Worm (Caenorhabditis elegans) whole organism, L2 larva: ENCODE data around the gene ZC204.12.

Source experiments
- C34F6.9 ChIP-seq: fragments of 150-350 bp; optimal IDR thresholded peaks from 2 replicates; lab custom pipeline; 2014; ENCODE audit warnings: missing biosample characterization, missing genetic modification characterization
- F13H6.1 ChIP-seq: sonication (generic microtip); optimal IDR thresholded peaks from 2 replicates; lab custom pipeline; 2016; ENCODE audit warnings: missing genetic modification characterization, missing compliant biosample characterization
- Y55F3AM.14 ChIP-seq: fragments of 200-800 bp; sonication (Bioruptor generic); optimal IDR thresholded peaks from 2 replicates; lab custom pipeline; 2018; ENCODE audit warnings: mild to moderate bottlenecking, missing genetic modification characterization, missing compliant biosample characterization
- ZK546.5 ChIP-seq: sonication (generic microtip); optimal IDR thresholded peaks from 2 replicates; lab custom pipeline; 2017; ENCODE audit warnings: missing biosample characterization, missing genetic modification characterization
- alr-1 ChIP-seq: fragments of 150-350 bp; optimal IDR thresholded peaks from 2 replicates; lab custom pipeline; 2014; ENCODE audit warnings: missing biosample characterization, missing genetic modification characterization
- blmp-1 ChIP-seq: sonication (generic microtip); optimal IDR thresholded peaks from 2 replicates; lab custom pipeline; 2017; ENCODE audit warnings: missing genetic modification characterization, mild to moderate bottlenecking, missing compliant biosample characterization, antibody characterized with exemption, moderate library complexity; ENCODE audit not compliant: insufficient read depth
- ceh-16 ChIP-seq: fragments of 150-350 bp; optimal IDR thresholded peaks from 2 replicates; lab custom pipeline; 2014; ENCODE audit warnings: missing biosample characterization, missing genetic modification characterization
- ceh-82 ChIP-seq: fragments of 150-350 bp; optimal IDR thresholded peaks from 2 replicates; lab custom pipeline; 2014; ENCODE audit warnings: missing biosample characterization, missing genetic modification characterization
- crh-2 ChIP-seq: sonication (generic microtip); optimal IDR thresholded peaks from 2 replicates; lab custom pipeline; 2017; ENCODE audit warnings: missing biosample characterization, missing genetic modification characterization
- dmd-4 ChIP-seq: sonication (generic microtip); optimal IDR thresholded peaks from 2 replicates; lab custom pipeline; 2017; ENCODE audit warnings: missing biosample characterization, missing genetic modification characterization
- egl-27 ChIP-seq: sonication (generic microtip); optimal IDR thresholded peaks from 3 replicates; lab custom pipeline; 2017; ENCODE audit warnings: missing biosample characterization, missing genetic modification reagents, missing genetic modification characterization
- elt-3 ChIP-seq: sonication (generic microtip); optimal IDR thresholded peaks from 2 replicates; lab custom pipeline; 2017; ENCODE audit warnings: missing biosample characterization, missing genetic modification characterization
- gmeb-1 ChIP-seq: fragments of 150-350 bp; optimal IDR thresholded peaks from 2 replicates; lab custom pipeline; 2014; ENCODE audit warnings: missing biosample characterization, missing genetic modification characterization
- lin-11 ChIP-seq: fragments of 150-350 bp; sonication (generic microtip); optimal IDR thresholded peaks from 2 replicates; lab custom pipeline; 2014; ENCODE audit warnings: missing biosample characterization, missing genetic modification characterization, inconsistent platforms, mixed read lengths
- lin-13 ChIP-seq: fragments of 150-350 bp; optimal IDR thresholded peaks from 2 replicates; lab custom pipeline; 2014; ENCODE audit warnings: missing biosample characterization, missing genetic modification reagents, missing genetic modification characterization
- lin-39 ChIP-seq: fragments of 150-350 bp; optimal IDR thresholded peaks from 2 replicates; lab custom pipeline; 2014; ENCODE audit warnings: missing biosample characterization, missing genetic modification reagents, missing genetic modification characterization
- lsy-2 ChIP-seq, 2 experiments: fragments of 150-350 bp in 1 of 2; sonication (generic microtip) in 1 of 2; optimal IDR thresholded peaks; 2 replicates each; lab custom pipeline; 2014 to 2017; ENCODE audit warnings: missing biosample characterization in 2 of 2, missing genetic modification characterization in 2 of 2
- mab-5 ChIP-seq: fragments of 150-350 bp; optimal IDR thresholded peaks from 2 replicates; lab custom pipeline; 2014; ENCODE audit warnings: missing biosample characterization, missing genetic modification characterization
- mdl-1 ChIP-seq, 2 experiments: fragments of 150-350 bp in 1 of 2; sonication (generic microtip) in 1 of 2; optimal IDR thresholded peaks; 2 replicates each; lab custom pipeline; 2017; ENCODE audit warnings: missing biosample characterization in 2 of 2, missing genetic modification characterization in 2 of 2
- nhr-10 ChIP-seq: sonication (generic microtip); optimal IDR thresholded peaks from 2 replicates; lab custom pipeline; 2017; ENCODE audit warnings: missing biosample characterization, missing genetic modification characterization
- nhr-11 ChIP-seq: fragments of 150-350 bp; optimal IDR thresholded peaks from 2 replicates; lab custom pipeline; 2014; ENCODE audit warnings: missing biosample characterization, missing genetic modification characterization
- nhr-12 ChIP-seq: fragments of 150-350 bp; optimal IDR thresholded peaks from 2 replicates; lab custom pipeline; 2014; ENCODE audit warnings: missing biosample characterization, missing genetic modification characterization
- nhr-129 ChIP-seq: fragments of 150-350 bp; optimal IDR thresholded peaks from 2 replicates; lab custom pipeline; 2014; ENCODE audit warnings: missing biosample characterization, missing genetic modification characterization
- nhr-21 ChIP-seq: fragments of 150-350 bp; optimal IDR thresholded peaks from 2 replicates; lab custom pipeline; 2014; ENCODE audit warnings: missing biosample characterization, missing genetic modification characterization
- nhr-23 ChIP-seq: fragments of 150-350 bp; optimal IDR thresholded peaks from 2 replicates; lab custom pipeline; 2014; ENCODE audit warnings: missing biosample characterization, missing genetic modification reagents, missing genetic modification characterization
- nhr-237 ChIP-seq: fragments of 150-350 bp; optimal IDR thresholded peaks from 2 replicates; lab custom pipeline; 2014; ENCODE audit warnings: missing biosample characterization, missing genetic modification characterization
- nhr-6 ChIP-seq: fragments of 150-350 bp; optimal IDR thresholded peaks from 2 replicates; lab custom pipeline; 2014; ENCODE audit warnings: missing biosample characterization, missing genetic modification characterization
- nhr-77 ChIP-seq: fragments of 150-350 bp; optimal IDR thresholded peaks from 2 replicates; lab custom pipeline; 2014; ENCODE audit warnings: missing biosample characterization, missing genetic modification characterization
- peb-1 ChIP-seq: fragments of 150-350 bp; optimal IDR thresholded peaks from 2 replicates; lab custom pipeline; 2014; ENCODE audit warnings: missing biosample characterization, missing genetic modification characterization
- sem-4 ChIP-seq: fragments of 150-350 bp; optimal IDR thresholded peaks from 2 replicates; lab custom pipeline; 2014; ENCODE audit warnings: missing biosample characterization, missing genetic modification reagents, missing genetic modification characterization
- skn-1 ChIP-seq: sonication (generic microtip); optimal IDR thresholded peaks from 2 replicates; lab custom pipeline; 2017; ENCODE audit warnings: missing biosample characterization, missing genetic modification characterization
- sma-3 ChIP-seq: sonication (generic microtip); optimal IDR thresholded peaks from 2 replicates; lab custom pipeline; 2016; ENCODE audit warnings: missing genetic modification reagents, missing genetic modification characterization, missing compliant biosample characterization
- sma-9 ChIP-seq, 2 experiments: fragments of 150-350 bp in 1 of 2; sonication (generic microtip) in 1 of 2; optimal IDR thresholded peaks; 2 replicates each; lab custom pipeline; 2014 to 2016; ENCODE audit warnings: missing genetic modification characterization in 2 of 2, mild to moderate bottlenecking in 1 of 2, missing biosample characterization in 1 of 2, missing compliant biosample characterization in 1 of 2, missing genetic modification reagents in 1 of 2, moderate library complexity in 1 of 2
- unc-62 ChIP-seq: fragments of 150-350 bp; optimal IDR thresholded peaks from 2 replicates; lab custom pipeline; 2014; ENCODE audit warnings: missing biosample characterization, missing genetic modification reagents, missing genetic modification characterization
- zag-1 ChIP-seq: fragments of 150-350 bp; optimal IDR thresholded peaks from 2 replicates; lab custom pipeline; 2014; ENCODE audit warnings: missing biosample characterization, missing genetic modification characterization
- ztf-11 ChIP-seq: sonication (generic microtip); optimal IDR thresholded peaks from 2 replicates; lab custom pipeline; 2017; ENCODE audit warnings: missing biosample characterization, missing genetic modification characterization

Gene ZC204.12

ce11 chrII:1657202-1657601 lies at the start of gene ZC204.12:
Gene ZC204.12 (minus strand): TSS chrII:1657302.
- TF ChIP-seq nhr-21 (tag; lab: Kevin White, UChicago) (no peak), sma-3 (GFP tag; lab: Kevin White, UChicago) (no peak), nhr-129 (tag; lab: Kevin White, UChicago) (no peak), dmd-4 (tag; lab: Kevin White, UChicago) (no peak)

ce11 chrII:1706385-1706784 lies 49.3 kb upstream of the ZC204.12 start, which contains the start of gene sdz-18:
Gene sdz-18 (minus strand): TSS chrII:1706485.
- TF ChIP-seq lin-39 (no peak), sem-4 (tag; lab: Kevin White, UChicago) (no peak), lsy-2 (tag; optimal IDR thresholded peaks at IDR 0.05; lab: Kevin White, UChicago) (no peak), ztf-11 (tag; lab: Kevin White, UChicago) (no peak), ceh-16 (tag; lab: Kevin White, UChicago) (no peak), mab-5 (no peak), nhr-11 (tag; lab: Kevin White, UChicago) (no peak), nhr-77 (tag; lab: Kevin White, UChicago) (no peak), unc-62 (no peak), nhr-10 (tag; lab: Kevin White, UChicago) (no peak), lin-11 (tag; lab: Kevin White, UChicago) (no peak), egl-27 (no peak), ZK546.5 (tag; lab: Kevin White, UChicago) (no peak), dmd-4 (tag; lab: Kevin White, UChicago) (no peak), alr-1 (tag; lab: Kevin White, UChicago) (no peak), C34F6.9 (tag; lab: Kevin White, UChicago) (no peak), nhr-12 (tag; lab: Kevin White, UChicago) (no peak), elt-3 (tag; lab: Kevin White, UChicago) (no peak), mdl-1 (tag; optimal IDR thresholded peaks at IDR 0.05; lab: Kevin White, UChicago) (no peak), crh-2 (tag; lab: Kevin White, UChicago) (no peak)

- TF ChIP-seq peb-1 = no peak
These were observed 46.3 kb upstream of the ZC204.12 start, which contains the start of gene fbxb-47 for ce11 chrII:1703363-1703762. Gene fbxb-47 (minus strand): TSS chrII:1703463.

ce11 chrII:1695861-1696260 lies 38.8 kb upstream of the ZC204.12 start, which contains the start of gene F58E1.13:
Gene F58E1.13 (minus strand): TSS chrII:1695872.
- TF ChIP-seq nhr-6 (tag; lab: Kevin White, UChicago) (no peak), F13H6.1 (no peak), nhr-77 (tag; lab: Kevin White, UChicago) (no peak), ceh-16 (tag; lab: Kevin White, UChicago) (no peak), nhr-23 (no peak), nhr-237 (no peak)

ce11 chrII:1694530-1694929 lies 37.4 kb upstream of the ZC204.12 start, which contains the start of gene fbxc-26:
Gene fbxc-26 (minus strand): TSS chrII:1694630.
- TF ChIP-seq nhr-129 (tag; lab: Kevin White, UChicago) = no peak
- TF ChIP-seq nhr-12 (tag; lab: Kevin White, UChicago) = no peak
- TF ChIP-seq egl-27 = no peak
- TF ChIP-seq blmp-1 (tag; lab: Kevin White, UChicago) = no peak
- no peak for TF ChIP-seq elt-3 (tag; lab: Kevin White, UChicago)
- TF ChIP-seq ceh-82 = no peak
- no peak for TF ChIP-seq sma-3 (GFP tag; lab: Kevin White, UChicago)
- TF ChIP-seq dmd-4 (tag; lab: Kevin White, UChicago) = no peak
- TF ChIP-seq skn-1 (tag; lab: Kevin White, UChicago) = no peak
- no peak for TF ChIP-seq ZK546.5 (tag; lab: Kevin White, UChicago)
- TF ChIP-seq gmeb-1 = no peak
- TF ChIP-seq lin-13 = no peak
- TF ChIP-seq nhr-77 (tag; lab: Kevin White, UChicago) = no peak
- no peak for TF ChIP-seq nhr-23
- TF ChIP-seq Y55F3AM.14 (GFP tag; lab: Kevin White, UChicago) = no peak
- TF ChIP-seq zag-1 (tag; lab: Kevin White, UChicago) = no peak
- TF ChIP-seq sma-9 (GFP tag; optimal IDR thresholded peaks at IDR 0.05; lab: Kevin White, UChicago) = no peak
- no peak for TF ChIP-seq sma-9 (tag; optimal IDR thresholded peaks at IDR 0.05; lab: Kevin White, UChicago)
- no peak for TF ChIP-seq lsy-2 (tag; optimal IDR thresholded peaks at IDR 0.05; lab: Kevin White, UChicago)
- no peak for TF ChIP-seq crh-2 (tag; lab: Kevin White, UChicago)
- TF ChIP-seq alr-1 (tag; lab: Kevin White, UChicago) = no peak
